Worm (Caenorhabditis elegans) whole organism, L3 larva: Measurements from ENCODE around the gene F46H5.2.
A peak's percentile ranks its signal among the peaks of the same experiment; 100 is the strongest.

Source experiments
- R02D3.7 ChIP-seq: fragments of 150-350 bp; optimal IDR thresholded peaks from 2 replicates; lab custom pipeline; 2014; ENCODE audit warnings: missing biosample characterization, missing genetic modification characterization
- ama-1 ChIP-seq: fragments of 150-350 bp; optimal IDR thresholded peaks from 2 replicates; lab custom pipeline; 2018
- ceh-16 ChIP-seq: sonication (generic microtip); optimal IDR thresholded peaks from 2 replicates; lab custom pipeline; 2017; ENCODE audit warnings: missing biosample characterization, missing genetic modification characterization
- ceh-28 ChIP-seq: fragments of 150-350 bp; optimal IDR thresholded peaks from 2 replicates; lab custom pipeline; 2014; ENCODE audit warnings: missing biosample characterization, missing genetic modification reagents, missing genetic modification characterization
- ceh-9 ChIP-seq: sonication (generic microtip); optimal IDR thresholded peaks from 2 replicates; lab custom pipeline; 2018; ENCODE audit warnings: missing biosample characterization, missing genetic modification characterization
- egl-27 ChIP-seq: sonication (generic microtip); optimal IDR thresholded peaks from 4 replicates; lab custom pipeline; 2017; ENCODE audit warnings: missing biosample characterization, missing genetic modification reagents, missing genetic modification characterization
- elt-1 ChIP-seq: fragments of 150-350 bp; optimal IDR thresholded peaks from 2 replicates; lab custom pipeline; 2014; ENCODE audit warnings: missing biosample characterization, missing genetic modification characterization
- elt-2 ChIP-seq: sonication (generic microtip); optimal IDR thresholded peaks from 2 replicates; lab custom pipeline; 2016; ENCODE audit warnings: missing genetic modification reagents, mild to moderate bottlenecking, missing genetic modification characterization, missing compliant biosample characterization
- elt-3 ChIP-seq, 3 experiments: fragments of 150-350 bp in 1 of 3; sonication (generic microtip) in 2 of 3; optimal IDR thresholded peaks; 2 replicates in 2 of 3; 4 replicates in 1 of 3; lab custom pipeline; 2014 to 2017; ENCODE audit warnings: missing biosample characterization in 3 of 3, missing genetic modification characterization in 3 of 3
- eor-1 ChIP-seq, 2 experiments: fragments of 150-350 bp; optimal IDR thresholded peaks; 2 replicates each; lab custom pipeline; 2014 to 2018; ENCODE audit warnings: missing biosample characterization in 2 of 2, missing genetic modification characterization in 2 of 2
- fkh-10 ChIP-seq: sonication (generic microtip); optimal IDR thresholded peaks from 2 replicates; lab custom pipeline; 2017; ENCODE audit warnings: missing biosample characterization, missing genetic modification reagents, missing genetic modification characterization
- fos-1 ChIP-seq: fragments of 150-350 bp; optimal IDR thresholded peaks from 2 replicates; lab custom pipeline; 2014; ENCODE audit warnings: missing biosample characterization, missing genetic modification characterization
- hmg-11 ChIP-seq: sonication (generic microtip); optimal IDR thresholded peaks from 2 replicates; lab custom pipeline; 2016; ENCODE audit warnings: missing genetic modification characterization, missing compliant biosample characterization
- jun-1 ChIP-seq: fragments of 150-350 bp; optimal IDR thresholded peaks from 2 replicates; lab custom pipeline; 2014; ENCODE audit warnings: missing biosample characterization, missing genetic modification reagents, missing genetic modification characterization
- lin-15B ChIP-seq: fragments of 150-350 bp; optimal IDR thresholded peaks from 2 replicates; lab custom pipeline; 2014; ENCODE audit warnings: missing biosample characterization, missing genetic modification characterization
- lin-39 ChIP-seq: fragments of 150-350 bp; optimal IDR thresholded peaks from 2 replicates; lab custom pipeline; 2018; ENCODE audit warnings: missing biosample characterization, missing genetic modification reagents, missing genetic modification characterization
- lsy-12 ChIP-seq: sonication (generic microtip); optimal IDR thresholded peaks from 2 replicates; lab custom pipeline; 2016; ENCODE audit warnings: mild to moderate bottlenecking, missing genetic modification characterization, missing compliant biosample characterization
- mdl-1 ChIP-seq: fragments of 150-350 bp; optimal IDR thresholded peaks from 2 replicates; lab custom pipeline; 2014; ENCODE audit warnings: missing biosample characterization, missing genetic modification characterization
- mml-1 ChIP-seq: fragments of 150-350 bp; sonication (generic microtip); optimal IDR thresholded peaks from 3 replicates; lab custom pipeline; 2014; ENCODE audit warnings: missing biosample characterization, missing genetic modification characterization
- nfya-1 ChIP-seq: sonication (generic microtip); optimal IDR thresholded peaks from 2 replicates; lab custom pipeline; 2017; ENCODE audit warnings: missing genetic modification characterization, mild to moderate bottlenecking, missing compliant biosample characterization, antibody characterized with exemption, moderate library complexity; ENCODE audit not compliant: insufficient read depth
- nhr-12 ChIP-seq: fragments of 150-350 bp; optimal IDR thresholded peaks from 2 replicates; lab custom pipeline; 2014; ENCODE audit warnings: missing biosample characterization, missing genetic modification characterization
- nhr-23 ChIP-seq: fragments of 150-350 bp; optimal IDR thresholded peaks from 2 replicates; lab custom pipeline; 2014; ENCODE audit warnings: missing biosample characterization, missing genetic modification reagents, missing genetic modification characterization
- nhr-237 ChIP-seq: fragments of 150-350 bp; optimal IDR thresholded peaks from 2 replicates; lab custom pipeline; 2014; ENCODE audit warnings: missing biosample characterization, missing genetic modification characterization
- nhr-25 ChIP-seq: sonication (generic microtip); optimal IDR thresholded peaks from 2 replicates; lab custom pipeline; 2017; ENCODE audit warnings: missing biosample characterization, missing genetic modification characterization
- nhr-28 ChIP-seq: fragments of 150-350 bp; optimal IDR thresholded peaks from 2 replicates; lab custom pipeline; 2014; ENCODE audit warnings: missing biosample characterization, missing genetic modification characterization
- nhr-43 ChIP-seq: sonication (generic microtip); optimal IDR thresholded peaks from 2 replicates; lab custom pipeline; 2016; ENCODE audit warnings: mild to moderate bottlenecking, missing genetic modification characterization, missing compliant biosample characterization; ENCODE audit not compliant: poor library complexity, severe bottlenecking
- nhr-67 ChIP-seq: fragments of 150-350 bp; optimal IDR thresholded peaks from 2 replicates; lab custom pipeline; 2014; ENCODE audit warnings: missing biosample characterization, missing genetic modification characterization
- nhr-76 ChIP-seq: fragments of 150-350 bp; sonication (generic microtip); optimal IDR thresholded peaks from 5 replicates; lab custom pipeline; 2014; ENCODE audit warnings: missing biosample characterization, missing genetic modification characterization
- nhr-77 ChIP-seq: fragments of 150-350 bp; optimal IDR thresholded peaks from 2 replicates; lab custom pipeline; 2014; ENCODE audit warnings: missing biosample characterization, missing genetic modification characterization
- pha-4 ChIP-seq: fragments of 150-350 bp; optimal IDR thresholded peaks from 2 replicates; lab custom pipeline; 2014; ENCODE audit warnings: missing biosample characterization, missing genetic modification reagents, missing genetic modification characterization
- pqm-1 ChIP-seq: fragments of 150-350 bp; optimal IDR thresholded peaks from 2 replicates; lab custom pipeline; 2017; ENCODE audit warnings: missing biosample characterization, missing genetic modification characterization, inconsistent platforms
- sea-2 ChIP-seq: fragments of 150-350 bp; sonication (generic microtip); optimal IDR thresholded peaks from 4 replicates; lab custom pipeline; 2014; ENCODE audit warnings: missing biosample characterization, missing genetic modification reagents, missing genetic modification characterization
- skn-1 ChIP-seq: fragments of 150-350 bp; optimal IDR thresholded peaks from 2 replicates; lab custom pipeline; 2014; ENCODE audit warnings: missing biosample characterization, missing genetic modification characterization
- snpc-4 ChIP-seq: fragments of 150-350 bp; optimal IDR thresholded peaks from 2 replicates; lab custom pipeline; 2014; ENCODE audit warnings: missing biosample characterization, missing genetic modification characterization
- tbx-2 ChIP-seq: sonication (generic microtip); optimal IDR thresholded peaks from 2 replicates; lab custom pipeline; 2016; ENCODE audit warnings: mild to moderate bottlenecking, missing genetic modification characterization, missing compliant biosample characterization
- unc-39 ChIP-seq: sonication (generic microtip); optimal IDR thresholded peaks from 4 replicates; lab custom pipeline; 2017; ENCODE audit warnings: missing biosample characterization, missing genetic modification characterization
- unc-62 ChIP-seq: fragments of 150-350 bp; sonication (generic microtip); optimal IDR thresholded peaks from 4 replicates; lab custom pipeline; 2014; ENCODE audit warnings: missing biosample characterization, missing genetic modification reagents, missing genetic modification characterization
- zag-1 ChIP-seq: fragments of 150-350 bp; optimal IDR thresholded peaks from 2 replicates; lab custom pipeline; 2014; ENCODE audit warnings: missing biosample characterization, missing genetic modification characterization
- ztf-11 ChIP-seq: fragments of 150-350 bp; optimal IDR thresholded peaks from 2 replicates; lab custom pipeline; 2014; ENCODE audit warnings: missing biosample characterization, missing genetic modification characterization
- ztf-4 ChIP-seq: fragments of 150-350 bp; optimal IDR thresholded peaks from 2 replicates; lab custom pipeline; 2014; ENCODE audit warnings: missing biosample characterization, missing genetic modification characterization

F46H5.2 gene

ce11 chrX:7281347-7281746 is 15.9 kb downstream of the F46H5.2 start:
- no peak for TF ChIP-seq elt-2 (tag; lab: Kevin White, UChicago)
- TF ChIP-seq nhr-76 (tag; lab: Kevin White, UChicago) = no peak
- no peak for TF ChIP-seq ceh-28 (tag; lab: Kevin White, UChicago)
- no peak for TF ChIP-seq sea-2
- no peak for TF ChIP-seq fkh-10 (GFP tag; lab: Kevin White, UChicago)
- TF ChIP-seq mdl-1 = no peak
- no peak for TF ChIP-seq mml-1 (tag; lab: Kevin White, UChicago)
- TF ChIP-seq nhr-28 (tag; lab: Kevin White, UChicago) = no peak
- TF ChIP-seq nhr-23 (tag; lab: Kevin White, UChicago) = no peak
- no peak for TF ChIP-seq lsy-12 (tag; lab: Kevin White, UChicago)

ce11 chrX:7283136-7283535 is 17.7 kb downstream of the F46H5.2 start:
- TF ChIP-seq nhr-28 (tag; lab: Kevin White, UChicago) (no peak), nhr-76 (tag; lab: Kevin White, UChicago) (no peak), egl-27 (tag; lab: Kevin White, UChicago) (no peak), snpc-4 (tag; lab: Kevin White, UChicago) (no peak), pqm-1 (tag; lab: Kevin White, UChicago) (no peak)

- TF ChIP-seq ztf-4 (tag; lab: Kevin White, UChicago) = no peak
- no peak for TF ChIP-seq unc-62 (GFP tag; lab: Kevin White, UChicago)
- TF ChIP-seq nhr-25 = no peak
- TF ChIP-seq ceh-16 (tag; lab: Kevin White, UChicago) = no peak
- no peak for TF ChIP-seq nhr-67 (tag; lab: Kevin White, UChicago)
- TF ChIP-seq nhr-76 (tag; lab: Kevin White, UChicago) = no peak
- peak; percentile 49 for TF ChIP-seq nfya-1 (tag; lab: Kevin White, UChicago)
- TF ChIP-seq mml-1 (tag; lab: Kevin White, UChicago) = no peak
- TF ChIP-seq snpc-4 (tag; lab: Kevin White, UChicago) = no peak
- no peak for TF ChIP-seq nhr-12 (tag; lab: Kevin White, UChicago)
- peak; percentile 34 for TF ChIP-seq elt-1
- TF ChIP-seq fos-1 (tag; lab: Kevin White, UChicago) = no peak
- no peak for TF ChIP-seq nhr-77
- TF ChIP-seq R02D3.7 (tag; lab: Kevin White, UChicago) = no peak
- TF ChIP-seq sea-2 = no peak
- TF ChIP-seq unc-39 = no peak
- no peak for TF ChIP-seq nhr-43 (tag; lab: Kevin White, UChicago)
- no peak for TF ChIP-seq mdl-1
- TF ChIP-seq pqm-1 (tag; lab: Kevin White, UChicago) = no peak
- TF ChIP-seq lsy-12 (tag; lab: Kevin White, UChicago) = no peak
- peak; percentile 66 for TF ChIP-seq hmg-11
- TF ChIP-seq ceh-9 (tag; lab: Kevin White, UChicago) = peak; percentile 74
- no peak for TF ChIP-seq lin-15B (tag; lab: Kevin White, UChicago)
- TF ChIP-seq fkh-10 (GFP tag; lab: Kevin White, UChicago) = peak; percentile 89
- TF ChIP-seq egl-27 (tag; lab: Kevin White, UChicago) = no peak
- TF ChIP-seq nhr-28 (tag; lab: Kevin White, UChicago) = no peak
- peak; percentile 9 for TF ChIP-seq skn-1 (tag; lab: Kevin White, UChicago)
- no peak for TF ChIP-seq pha-4
- TF ChIP-seq tbx-2 (tag; lab: Kevin White, UChicago) = peak; percentile 35
- no peak for TF ChIP-seq elt-3 (tag; optimal IDR thresholded peaks at IDR 0.05; lab: Kevin White, UChicago)
- no peak for TF ChIP-seq ama-1 (lab: Kevin White, UChicago)
- TF ChIP-seq nhr-23 (tag; lab: Kevin White, UChicago) = no peak
- TF ChIP-seq nhr-237 = no peak
- TF ChIP-seq lin-39 (tag; lab: Kevin White, UChicago) = peak; percentile 62
- no peak for TF ChIP-seq jun-1 (tag; lab: Kevin White, UChicago)
- no peak for TF ChIP-seq ztf-11 (tag; lab: Kevin White, UChicago)
- no peak for TF ChIP-seq zag-1
- no peak for TF ChIP-seq eor-1 (tag; optimal IDR thresholded peaks at IDR 0.05; lab: Kevin White, UChicago)
These were observed 19.3 kb downstream of the F46H5.2 start for ce11 chrX:7284724-7285184.
